Worm (Caenorhabditis elegans): Measurements from ENCODE around the gene srx-1.

Gene srx-1

ce11 chrV:9003291-9003690 lies at the start of gene srx-1:
Gene srx-1, plus strand, starts transcription at chrV:9003672.
- TF ChIP-seq dox-1 (GFP tag; IDR thresholded peaks at IDR 0.05), result no peak
- TF ChIP-seq T26A5.8 (tag; optimal IDR thresholded peaks at IDR 0.05), result no peak
- no peak for TF ChIP-seq ztf-25 (GFP tag; IDR thresholded peaks at IDR 0.05)
- TF ChIP-seq attf-5 (GFP tag; optimal IDR thresholded peaks at IDR 0.05), result no peak
- TF ChIP-seq lsl-1 (GFP tag; optimal IDR thresholded peaks at IDR 0.05), result no peak
- TF ChIP-seq fkh-3 (tag; optimal IDR thresholded peaks at IDR 0.05), result no peak
- TF ChIP-seq nfya-1 (tag; optimal IDR thresholded peaks at IDR 0.05; ENCODE audit: borderline replicate concordance, insufficient read depth), result no peak
- TF ChIP-seq ceh-79 (tag; optimal IDR thresholded peaks at IDR 0.05), result no peak
- no peak for TF ChIP-seq dpff-1 (tag; optimal IDR thresholded peaks at IDR 0.05)
- no peak for TF ChIP-seq die-1 (tag; optimal IDR thresholded peaks at IDR 0.05)

- no peak for TF ChIP-seq let-526 (GFP tag; IDR thresholded peaks at IDR 0.05)
- no peak for TF ChIP-seq madf-10 (tag; optimal IDR thresholded peaks at IDR 0.05)
- TF ChIP-seq atf-7 (tag; optimal IDR thresholded peaks at IDR 0.05), result no peak
- TF ChIP-seq Y56A3A.18 (GFP tag; IDR thresholded peaks at IDR 0.05), result 0 out of 2 replicates have a peak, but pooled peaks have one; percentile 61
- TF ChIP-seq F52B5.7 (tag; optimal IDR thresholded peaks at IDR 0.05), result peak; percentile 26
- TF ChIP-seq pha-4 (tag; optimal IDR thresholded peaks at IDR 0.05), result no peak
- no peak for TF ChIP-seq K11D2.4 (GFP tag; IDR thresholded peaks at IDR 0.05)
- no peak for TF ChIP-seq tbp1 (GFP tag; optimal IDR thresholded peaks at IDR 0.05)
- no peak for TF ChIP-seq snpc-1.3 (tag; optimal IDR thresholded peaks at IDR 0.05; ENCODE audit: insufficient read depth)
- TF ChIP-seq Y53G8AR.9 (GFP tag; conservative IDR thresholded peaks at IDR 0.05), result peak; percentile 50; the same call in 1 of the 2 replicates
- no peak for TF ChIP-seq pbrm-1 (GFP tag; IDR thresholded peaks at IDR 0.05)
- TF ChIP-seq Y79H2A.3 (GFP tag; conservative IDR thresholded peaks at IDR 0.05), result no peak
Measured at ce11 chrV:8956387-8957095, 46.9 kb upstream of the srx-1 start, which contains the start of gene ttc-17. Gene ttc-17, plus strand, starts transcription at chrV:8957045.

ce11 chrV:8964055-8964758 lies 39.3 kb upstream of the srx-1 start, which contains the start of gene nhr-44:
Gene nhr-44, minus strand, starts transcription at chrV:8964105.
- no peak for TF ChIP-seq hlh-26 (GFP tag; conservative IDR thresholded peaks at IDR 0.05)
- no peak for TF ChIP-seq F23B12.7 (tag; optimal IDR thresholded peaks at IDR 0.05; ENCODE audit: insufficient read depth)

ce11 chrV:8966086-8966485 lies 37.4 kb upstream of the srx-1 start, which contains the start of gene nhr-219:
Gene nhr-219, minus strand, starts transcription at chrV:8966186.
- no peak for TF ChIP-seq madf-6 (GFP tag; IDR thresholded peaks at IDR 0.05)
- no peak for TF ChIP-seq F55B11.4 (tag; optimal IDR thresholded peaks at IDR 0.05; ENCODE audit: borderline replicate concordance, insufficient read depth)
- no peak for TF ChIP-seq madf-3 (GFP tag; IDR thresholded peaks at IDR 0.05)
- TF ChIP-seq F39B2.1 (GFP tag; IDR thresholded peaks at IDR 0.05), result no peak
- no peak for TF ChIP-seq snpc-4 (GFP tag; optimal IDR thresholded peaks at IDR 0.05)
- no peak for TF ChIP-seq snpc-4 (tag; optimal IDR thresholded peaks at IDR 0.05)
- no peak for TF ChIP-seq Y95B8A.8 (GFP tag; IDR thresholded peaks at IDR 0.05)
- no peak for TF ChIP-seq lir-1 (GFP tag; conservative IDR thresholded peaks at IDR 0.05)
- no peak for TF ChIP-seq ZK185.1 (tag; optimal IDR thresholded peaks at IDR 0.05; ENCODE audit: poor library complexity, severe bottlenecking)
- no peak for TF ChIP-seq hmg-1.2 (GFP tag; IDR thresholded peaks at IDR 0.05)
- TF ChIP-seq cebp-2 (GFP tag; IDR thresholded peaks at IDR 0.05), result no peak
- no peak for TF ChIP-seq pha-4 (tag; optimal IDR thresholded peaks at IDR 0.05)
- TF ChIP-seq B0019.2 (GFP tag; conservative IDR thresholded peaks at IDR 0.05), result no peak
- TF ChIP-seq nhr-179 (tag; optimal IDR thresholded peaks at IDR 0.05), result no peak
- TF ChIP-seq rcor-1 (GFP tag; IDR thresholded peaks at IDR 0.05), result no peak
- no peak for TF ChIP-seq egrh-3 (GFP tag; IDR thresholded peaks at IDR 0.05)
- no peak for TF ChIP-seq aptf-2 (GFP tag; conservative IDR thresholded peaks at IDR 0.05)
- TF ChIP-seq bed-2 (GFP tag; IDR thresholded peaks at IDR 0.05), result no peak
- TF ChIP-seq tbx-9 (tag; optimal IDR thresholded peaks at IDR 0.05; ENCODE audit: borderline replicate concordance), result no peak
- TF ChIP-seq lin-26 (GFP tag; IDR thresholded peaks at IDR 0.05), result no peak

Measured in whole organism, young adult.